Fruit fly (Drosophila melanogaster) whole organism: ENCODE data around the gene CG9427.
A peak's percentile ranks its signal among the peaks of the same experiment; 100 is the strongest.

Experiments
- CG8478 ChIP-seq: fragments of >200 bp; optimal IDR thresholded peaks from 2 replicates; lab custom pipeline; 2018; ENCODE audit warnings: inconsistent platforms
- Dll ChIP-seq: fragments of >200 bp; optimal IDR thresholded peaks from 2 replicates; lab custom pipeline; 2017
- EcR ChIP-seq, 2 experiments: fragments of >200 bp; optimal IDR thresholded peaks; 2 replicates each; lab custom pipeline; 2017; ENCODE audit warnings: missing biosample characterization in 2 of 2, missing genetic modification characterization in 2 of 2, missing genetic modification reagents in 2 of 2
- pan ChIP-seq: fragments of >200 bp; optimal IDR thresholded peaks from 2 replicates; lab custom pipeline; 2017
- psq ChIP-seq: fragments of >200 bp; optimal IDR thresholded peaks from 2 replicates; lab custom pipeline; 2017
- usp ChIP-seq: fragments of >200 bp; optimal IDR thresholded peaks from 2 replicates; lab custom pipeline; 2017; ENCODE audit warnings: missing biosample characterization, missing genetic modification characterization, mixed read lengths

The CG9427 gene

dm6 chr3R:9632110-9632921, 5.6 kb upstream of the CG9427 start:
- TF ChIP-seq Dll (lab: Kevin White, UChicago) = no peak
- TF ChIP-seq EcR (GFP tag; optimal IDR thresholded peaks at IDR 0.05; lab: Kevin White, UChicago) = no peak
- no peak for TF ChIP-seq CG8478
- TF ChIP-seq pan (lab: Kevin White, UChicago) = no peak
- TF ChIP-seq usp (GFP tag; lab: Kevin White, UChicago) = no peak
- no peak for TF ChIP-seq psq (lab: Kevin White, UChicago)

dm6 chr3R:9631564-9631963, 4.8 kb upstream of the CG9427 start, which contains the start of gene SpdS:
Gene SpdS (plus strand): TSS chr3R:9631641.
- TF ChIP-seq usp (GFP tag; lab: Kevin White, UChicago) (no peak), pan (lab: Kevin White, UChicago) (no peak), CG8478 (no peak), psq (lab: Kevin White, UChicago) (no peak), Dll (lab: Kevin White, UChicago) (no peak), EcR (GFP tag; optimal IDR thresholded peaks at IDR 0.05; lab: Kevin White, UChicago) (no peak)

dm6 chr3R:9630633-9631095, 3.9 kb upstream of the CG9427 start, which contains the start of gene Calr:
Gene Calr (minus strand): TSS chr3R:9630851.
- TF ChIP-seq CG8478 (peak; percentile 32), EcR (GFP tag; optimal IDR thresholded peaks at IDR 0.05; lab: Kevin White, UChicago) (no peak), pan (lab: Kevin White, UChicago) (no peak), usp (GFP tag; lab: Kevin White, UChicago) (no peak), psq (lab: Kevin White, UChicago) (no peak)

- TF ChIP-seq EcR (GFP tag; optimal IDR thresholded peaks at IDR 0.05; lab: Kevin White, UChicago) = no peak
- TF ChIP-seq psq (lab: Kevin White, UChicago) = no peak
- no peak for TF ChIP-seq usp (GFP tag; lab: Kevin White, UChicago)
- no peak for TF ChIP-seq Dll (lab: Kevin White, UChicago)
- no peak for TF ChIP-seq pan (lab: Kevin White, UChicago)
- TF ChIP-seq CG8478 = no peak
Measured at dm6 chr3R:9630053-9630632, 3.4 kb upstream of the CG9427 start.

- TF ChIP-seq psq (lab: Kevin White, UChicago) (no peak), Dll (lab: Kevin White, UChicago) (no peak), CG8478 (no peak), EcR (GFP tag; optimal IDR thresholded peaks at IDR 0.05; lab: Kevin White, UChicago) (no peak), usp (GFP tag; lab: Kevin White, UChicago) (no peak), pan (lab: Kevin White, UChicago) (no peak)
Measured at dm6 chr3R:9628607-9629006, 1.9 kb upstream of the CG9427 start.

dm6 chr3R:9628036-9628435, 1.3 kb upstream of the CG9427 start:
- TF ChIP-seq usp (GFP tag; lab: Kevin White, UChicago) (no peak), CG8478 (no peak), Dll (lab: Kevin White, UChicago) (no peak), pan (lab: Kevin White, UChicago) (no peak), EcR (GFP tag; optimal IDR thresholded peaks at IDR 0.05; lab: Kevin White, UChicago) (no peak), psq (lab: Kevin White, UChicago) (no peak)

dm6 chr3R:9626266-9626665, 464 bp downstream of the CG9427 start:
- TF ChIP-seq usp (GFP tag; lab: Kevin White, UChicago) (no peak), EcR (GFP tag; optimal IDR thresholded peaks at IDR 0.05; lab: Kevin White, UChicago) (no peak), CG8478 (no peak), psq (lab: Kevin White, UChicago) (no peak), Dll (lab: Kevin White, UChicago) (no peak), pan (lab: Kevin White, UChicago) (no peak)

- no peak for TF ChIP-seq pan (lab: Kevin White, UChicago)
- no peak for TF ChIP-seq psq (lab: Kevin White, UChicago)
- no peak for TF ChIP-seq EcR (GFP tag; optimal IDR thresholded peaks at IDR 0.05; lab: Kevin White, UChicago)
- no peak for TF ChIP-seq CG8478
- no peak for TF ChIP-seq usp (GFP tag; lab: Kevin White, UChicago)
- TF ChIP-seq Dll (lab: Kevin White, UChicago) = no peak
Measured at dm6 chr3R:9625443-9625842, 1.3 kb downstream of the CG9427 start.

dm6 chr3R:9620278-9620677, 6.5 kb downstream of the CG9427 start:
- no peak for TF ChIP-seq CG8478
- TF ChIP-seq Dll (lab: Kevin White, UChicago) = no peak
- no peak for TF ChIP-seq EcR (GFP tag; optimal IDR thresholded peaks at IDR 0.05; lab: Kevin White, UChicago)
- no peak for TF ChIP-seq usp (GFP tag; lab: Kevin White, UChicago)
- no peak for TF ChIP-seq pan (lab: Kevin White, UChicago)
- no peak for TF ChIP-seq psq (lab: Kevin White, UChicago)

dm6 chr3R:9618331-9618730, 8.4 kb downstream of the CG9427 start:
- TF ChIP-seq psq (lab: Kevin White, UChicago) = no peak
- no peak for TF ChIP-seq Dll (lab: Kevin White, UChicago)
- TF ChIP-seq usp (GFP tag; lab: Kevin White, UChicago) = no peak
- TF ChIP-seq pan (lab: Kevin White, UChicago) = no peak
- no peak for TF ChIP-seq CG8478
- no peak for TF ChIP-seq EcR (GFP tag; optimal IDR thresholded peaks at IDR 0.05; lab: Kevin White, UChicago)

- TF ChIP-seq CG8478 (no peak), EcR (GFP tag; optimal IDR thresholded peaks at IDR 0.05; lab: Kevin White, UChicago) (no peak), Dll (lab: Kevin White, UChicago) (no peak), usp (GFP tag; lab: Kevin White, UChicago) (no peak), psq (lab: Kevin White, UChicago) (no peak), pan (lab: Kevin White, UChicago) (no peak)
Measured at dm6 chr3R:9613124-9613523, 13.6 kb downstream of the CG9427 start.
